Worm (Caenorhabditis elegans) whole organism, L3 larva: ENCODE data around the gene csn-3.

Experiments used
- fkh-10 ChIP-seq: sonication (generic microtip); optimal IDR thresholded peaks from 2 replicates; lab custom pipeline; 2017; ENCODE audit warnings: missing biosample characterization, missing genetic modification reagents, missing genetic modification characterization
- mdl-1 ChIP-seq: fragments of 150-350 bp; optimal IDR thresholded peaks from 2 replicates; lab custom pipeline; 2014; ENCODE audit warnings: missing biosample characterization, missing genetic modification characterization
- tbx-2 ChIP-seq: sonication (generic microtip); optimal IDR thresholded peaks from 2 replicates; lab custom pipeline; 2016; ENCODE audit warnings: mild to moderate bottlenecking, missing genetic modification characterization, missing compliant biosample characterization

DNA sequence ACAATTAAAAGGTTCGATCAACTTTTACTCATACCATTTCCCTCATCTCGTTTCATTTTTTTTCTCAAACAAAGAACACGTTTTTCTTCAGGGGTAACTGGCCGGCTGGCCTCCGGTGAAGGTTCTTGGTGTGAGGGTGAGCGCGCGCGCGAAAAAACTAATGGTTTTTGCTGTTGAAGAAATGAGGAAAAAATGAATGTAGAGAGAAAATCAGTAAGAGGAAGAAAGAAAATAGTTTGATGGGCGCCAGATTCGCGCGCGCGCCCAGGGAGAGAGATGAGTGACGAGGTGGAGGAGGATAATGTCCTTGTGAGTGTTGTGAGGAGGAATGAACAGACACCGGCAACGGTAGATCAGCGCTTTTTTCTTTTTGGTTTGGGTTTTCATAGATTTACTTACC is 23.5 kb upstream of the csn-3 start:
- TF ChIP-seq mdl-1 (tag; lab: Kevin White, UChicago) (no peak), fkh-10 (GFP tag; lab: Kevin White, UChicago) (no peak), tbx-2 (tag; lab: Kevin White, UChicago) (no peak)
